Fruit fly (Drosophila melanogaster) ovary, adult (tissue): Measurements from ENCODE around the gene Or24a.

Source experiments
- CG17801 ChIP-seq: fragments of 200-800 bp; optimal IDR thresholded peaks from 2 replicates; lab custom pipeline; 2019; ENCODE audit warnings: missing biosample characterization, mild to moderate bottlenecking, missing genetic modification characterization, moderate library complexity; ENCODE audit not compliant: partially characterized antibody

Gene Or24a

dm6 chr2L:4166034-4166433, at the start of gene Or24a:
Gene Or24a (minus strand): TSS chr2L:4166134.
- no peak for TF ChIP-seq CG17801

DNA sequence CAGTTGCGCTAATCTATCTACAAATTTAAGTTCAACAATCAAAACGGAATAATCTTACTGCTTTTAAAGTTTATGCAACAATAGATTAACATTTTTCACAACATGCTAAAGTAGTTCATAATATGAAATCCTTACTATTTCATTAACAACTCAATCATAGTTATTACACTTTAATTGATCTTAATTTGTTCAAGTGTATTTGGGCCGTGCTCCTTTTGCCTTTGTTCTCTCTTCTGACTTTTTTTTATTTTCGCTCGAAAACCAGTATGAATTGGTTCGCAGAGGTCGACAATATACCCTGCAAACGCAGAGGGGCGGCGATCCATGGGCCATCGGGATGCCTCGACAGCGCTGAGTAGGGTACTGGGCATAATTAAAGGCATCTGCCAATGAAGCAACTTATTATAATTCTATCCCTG, 45.4 kb upstream of the Or24a start:
- no peak for TF ChIP-seq CG17801

- no peak for TF ChIP-seq CG17801
These were observed 32.0 kb upstream of the Or24a start, which contains the start of gene Naprt for dm6 chr2L:4197913-4198319. Gene Naprt (minus strand): TSS chr2L:4198071.

dm6 chr2L:4197143-4197912, 31.4 kb upstream of the Or24a start:
- TF ChIP-seq CG17801, result peak; percentile 17

DNA sequence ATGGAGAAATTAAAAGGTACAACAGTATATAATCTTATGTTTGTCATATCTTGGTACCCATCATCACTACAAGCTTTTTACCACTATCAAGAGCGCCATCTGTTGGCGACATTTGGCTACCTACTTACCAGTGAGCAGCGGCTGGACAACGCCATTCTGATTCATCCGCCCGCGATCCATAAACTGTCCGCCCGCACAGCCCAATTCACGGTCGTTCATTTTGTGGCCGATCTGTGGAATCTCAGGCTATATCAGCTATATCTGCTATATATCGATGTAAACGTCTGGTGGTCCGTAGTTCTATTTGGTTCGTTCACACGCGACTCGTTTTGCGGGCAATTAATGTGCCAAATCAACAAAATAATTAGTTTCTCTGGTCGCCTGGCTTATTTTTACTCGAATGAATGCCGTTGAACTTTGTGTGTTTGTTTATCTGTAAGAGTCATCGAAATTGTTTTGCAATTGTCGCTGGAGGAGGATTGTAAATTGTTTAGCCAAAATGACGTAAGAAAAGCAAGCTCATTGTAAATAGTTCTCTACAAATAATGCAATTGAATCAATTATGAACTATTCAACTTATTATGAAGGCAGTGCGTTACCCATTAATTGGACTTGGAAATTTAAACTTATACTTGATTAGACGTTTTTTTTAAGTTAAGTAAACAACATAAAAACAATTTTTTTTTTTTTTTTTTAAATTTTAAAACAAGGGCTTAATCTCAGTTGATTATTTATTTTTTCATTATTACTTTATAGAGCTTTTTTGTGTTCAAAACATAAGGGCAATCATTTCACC, 30.6 kb upstream of the Or24a start:
- TF ChIP-seq CG17801, result no peak

- no peak for TF ChIP-seq CG17801
These were observed 29.8 kb upstream of the Or24a start for dm6 chr2L:4195672-4196281.

DNA sequence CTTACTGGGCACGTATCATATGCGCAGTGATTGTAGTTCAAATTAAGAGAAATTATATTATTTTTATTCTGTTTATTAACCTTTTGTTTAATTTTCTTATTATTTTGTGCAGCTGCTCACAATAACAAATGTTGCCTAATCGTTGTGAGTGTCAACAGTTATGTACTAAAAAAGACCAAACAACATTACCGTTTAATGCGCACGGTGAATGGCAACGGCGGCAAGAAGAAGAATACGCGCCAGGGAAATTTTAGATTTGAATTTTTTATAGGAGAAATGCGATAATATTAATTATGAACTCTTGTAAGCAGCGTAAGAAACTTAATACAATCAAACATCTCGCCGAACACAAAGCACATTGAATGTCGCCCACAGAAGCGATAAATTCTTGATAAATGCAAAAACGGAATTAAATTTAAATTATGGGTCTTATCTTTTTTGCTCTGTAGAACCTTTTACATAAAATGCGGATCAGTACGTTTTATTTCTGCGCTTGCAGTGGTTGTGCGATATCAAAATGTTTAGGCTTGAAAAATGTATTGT, 21.8 kb upstream of the Or24a start, which contains the start of the genes Tbcc and lectin-24Db:
TSS of gene Tbcc (minus strand) at position 163 of the 543 bp plus-strand sequence.
TSS of gene lectin-24Db (plus strand) at position 493 of the 543 bp plus-strand sequence.
- TF ChIP-seq CG17801, result no peak

dm6 chr2L:4185269-4186024, 19.5 kb upstream of the Or24a start:
- TF ChIP-seq CG17801, result peak; percentile 44

DNA sequence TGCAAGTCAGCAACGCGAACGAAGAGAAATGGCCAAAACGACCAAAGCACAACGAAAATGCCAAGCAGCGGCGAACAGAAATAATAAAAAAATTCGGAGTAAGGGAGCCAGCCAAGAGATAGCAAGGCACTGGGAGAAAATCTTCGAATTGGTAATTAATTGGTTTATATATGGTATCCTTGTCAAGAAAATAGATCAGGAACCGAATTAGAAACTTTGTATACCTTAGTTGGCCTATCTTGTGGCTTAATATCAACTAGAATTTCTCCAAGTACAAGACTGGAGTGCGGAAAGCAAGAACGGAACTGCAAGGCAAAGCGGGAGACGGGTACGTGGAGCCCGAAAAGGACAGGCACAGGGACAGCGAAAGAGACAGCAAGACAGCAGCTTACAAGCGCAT, 14.0 kb upstream of the Or24a start:
- TF ChIP-seq CG17801, result no peak

DNA sequence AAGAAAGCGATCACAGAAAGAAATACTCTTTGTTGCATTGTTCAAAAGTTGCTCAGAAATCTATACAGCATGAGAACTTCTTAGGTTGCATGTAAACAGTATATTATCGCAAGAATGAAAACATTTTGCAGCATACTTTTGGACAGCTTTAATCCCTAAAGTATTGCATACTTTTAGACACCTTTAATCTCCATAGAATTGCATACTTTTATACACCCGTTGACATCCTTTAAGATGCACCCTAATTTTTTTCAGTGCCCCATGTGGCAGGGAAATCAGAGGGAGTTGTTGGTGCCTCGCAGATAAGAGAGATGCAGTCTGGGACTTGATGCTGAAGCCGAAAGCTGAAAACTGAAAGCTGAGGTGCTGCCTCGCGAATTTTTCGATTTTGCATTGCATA, 13.5 kb upstream of the Or24a start:
- TF ChIP-seq CG17801, result no peak

DNA sequence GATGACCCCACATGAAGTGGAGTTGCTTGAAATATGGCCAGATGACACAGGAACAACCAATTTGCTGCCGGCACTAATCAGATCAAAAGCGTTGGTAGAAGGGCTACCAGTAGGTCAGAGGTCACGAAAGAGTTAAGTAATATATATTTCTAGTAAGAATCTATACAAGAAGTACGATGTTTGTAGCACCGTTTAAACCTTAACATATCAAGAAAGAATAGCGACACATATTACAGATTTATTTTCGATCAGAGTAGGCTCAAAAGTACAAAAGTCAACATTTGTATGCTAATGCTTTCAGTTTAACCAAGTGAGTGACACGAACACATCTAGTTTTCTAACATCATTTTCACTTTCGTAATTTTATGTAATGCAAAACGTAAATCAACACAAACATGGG, 17.0 kb downstream of the Or24a start, which contains the start of gene CG2955:
TSS of gene CG2955 (plus strand) at position 301 of the 400 bp plus-strand sequence.
- no peak for TF ChIP-seq CG17801

DNA sequence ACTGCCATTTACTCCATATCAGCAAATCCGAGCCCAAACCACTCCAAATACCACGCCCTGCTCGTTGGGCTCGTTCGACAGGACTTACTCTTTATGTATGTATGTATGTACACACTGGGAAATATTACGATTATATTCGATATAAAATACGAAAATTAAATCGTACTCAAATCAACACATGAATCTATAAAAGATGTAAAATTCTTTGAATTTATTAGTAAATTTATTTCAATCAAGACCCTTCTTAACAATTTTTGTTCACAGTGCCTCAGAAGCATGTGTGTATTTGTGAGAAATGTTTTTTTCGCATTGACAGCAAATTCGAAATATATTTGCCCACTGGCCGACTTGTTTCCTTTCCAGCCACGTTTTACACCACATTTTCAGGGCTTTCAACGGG, 19.6 kb downstream of the Or24a start:
- no peak for TF ChIP-seq CG17801

dm6 chr2L:4133960-4134359, 32.0 kb downstream of the Or24a start:
- no peak for TF ChIP-seq CG17801

- TF ChIP-seq CG17801, result no peak
These were observed 32.9 kb downstream of the Or24a start for dm6 chr2L:4133078-4133477.

DNA sequence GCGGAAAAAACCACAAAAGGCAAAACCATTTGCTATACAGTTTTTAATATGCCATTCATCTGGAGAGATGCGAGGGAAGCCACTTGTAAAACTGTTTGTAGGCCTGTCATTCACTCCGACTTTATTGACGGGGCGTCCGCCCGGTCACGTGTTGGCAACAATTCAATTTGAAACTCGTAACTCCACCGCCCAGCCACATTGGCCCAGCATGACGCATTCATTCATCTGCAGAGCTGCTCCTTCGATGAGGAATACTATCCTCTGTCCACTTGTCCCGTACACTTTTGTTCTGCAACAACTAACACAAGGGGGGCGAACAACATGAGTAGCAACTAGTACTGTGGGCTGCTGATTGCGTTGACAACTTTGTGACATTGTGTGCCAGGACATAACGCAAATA, 33.6 kb downstream of the Or24a start:
- no peak for TF ChIP-seq CG17801

DNA sequence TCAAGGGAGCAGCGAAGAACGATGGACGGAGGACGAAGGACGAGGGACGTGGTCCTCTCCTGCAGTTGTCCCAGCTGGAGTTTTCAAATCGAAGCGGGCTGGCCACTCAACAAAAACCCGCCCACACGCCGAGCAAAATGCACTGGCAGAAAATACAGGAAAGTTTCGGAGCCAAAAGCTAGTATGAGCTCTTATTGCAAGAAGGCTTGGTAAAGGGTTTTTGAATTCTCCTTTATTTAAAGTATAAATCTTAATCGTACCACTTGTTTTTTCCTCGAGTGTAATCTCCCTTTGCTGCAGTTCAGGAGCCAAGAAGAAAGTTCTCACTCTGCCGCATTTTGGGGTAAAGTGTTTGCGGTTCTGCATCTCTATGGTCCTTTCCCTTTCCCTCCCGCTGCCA, 37.1 kb downstream of the Or24a start:
- no peak for TF ChIP-seq CG17801
